Worm (Caenorhabditis elegans) whole organism, late embryonic: Measurements from ENCODE around the gene hda-11.

Experiments used
- C38D4.7 ChIP-seq: fragments of 200-800 bp; sonication (Bioruptor generic); optimal IDR thresholded peaks from 2 replicates; lab custom pipeline; 2018; ENCODE audit warnings: mild to moderate bottlenecking, missing genetic modification characterization, moderate library complexity, missing compliant biosample characterization
- ceh-30 ChIP-seq: fragments of 150-350 bp; optimal IDR thresholded peaks from 2 replicates; lab custom pipeline; 2014; ENCODE audit warnings: missing biosample characterization, missing genetic modification characterization
- ceh-34 ChIP-seq: sonication (generic microtip); optimal IDR thresholded peaks from 2 replicates; lab custom pipeline; 2016; ENCODE audit warnings: mild to moderate bottlenecking, missing genetic modification characterization, missing compliant biosample characterization
- elt-4 ChIP-seq: sonication (generic microtip); optimal IDR thresholded peaks from 2 replicates; lab custom pipeline; 2016; ENCODE audit warnings: missing genetic modification characterization, missing compliant biosample characterization
- fkh-10 ChIP-seq: fragments of 150-350 bp; optimal IDR thresholded peaks from 2 replicates; lab custom pipeline; 2014; ENCODE audit warnings: missing biosample characterization, missing genetic modification reagents, missing genetic modification characterization
- lim-6 ChIP-seq: sonication (generic microtip); optimal IDR thresholded peaks from 2 replicates; lab custom pipeline; 2016; ENCODE audit warnings: missing genetic modification characterization, missing compliant biosample characterization
- mec-3 ChIP-seq: sonication (generic microtip); optimal IDR thresholded peaks from 2 replicates; lab custom pipeline; 2016; ENCODE audit warnings: borderline replicate concordance, missing genetic modification characterization, missing compliant biosample characterization
- npax-4 ChIP-seq: sonication (generic microtip); optimal IDR thresholded peaks from 2 replicates; lab custom pipeline; 2016; ENCODE audit warnings: missing genetic modification characterization, missing compliant biosample characterization
- rnt-1 ChIP-seq: sonication (generic microtip); optimal IDR thresholded peaks from 2 replicates; lab custom pipeline; 2016; ENCODE audit warnings: missing genetic modification characterization, missing compliant biosample characterization

DNA sequence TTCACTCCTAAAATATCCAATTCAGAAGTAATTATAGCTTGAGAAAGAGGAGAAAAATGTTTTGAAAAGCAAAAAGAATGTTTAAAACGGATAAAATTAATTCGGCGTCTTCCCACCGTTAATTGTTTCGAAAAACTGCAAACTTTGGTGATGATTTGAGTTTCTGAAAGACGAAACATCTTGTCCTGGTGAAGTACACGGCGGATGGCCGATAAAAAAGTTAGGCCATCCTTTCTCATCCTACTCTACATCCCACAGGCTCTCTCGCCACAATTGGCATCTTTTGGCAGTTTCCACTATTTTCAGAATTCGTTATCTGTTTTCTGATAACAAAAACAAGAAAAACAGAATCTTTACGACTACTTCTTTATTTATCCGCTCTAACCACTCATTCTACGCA is at the start of gene hda-11, which contains the start of gene C35A5.8:
- peak; percentile 60 for TF ChIP-seq rnt-1 (tag; lab: Kevin White, UChicago)
- TF ChIP-seq elt-4 (tag; lab: Kevin White, UChicago) = no peak
- TF ChIP-seq ceh-30 (tag; lab: Kevin White, UChicago) = no peak
- TF ChIP-seq npax-4 (tag; lab: Kevin White, UChicago) = no peak
- TF ChIP-seq mec-3 (tag; lab: Kevin White, UChicago) = peak; percentile 84
- TF ChIP-seq fkh-10 = no peak
- TF ChIP-seq ceh-34 = peak; percentile 48
- TF ChIP-seq lim-6 (tag; lab: Kevin White, UChicago) = peak; percentile 63
- no peak for TF ChIP-seq C38D4.7 (GFP tag; lab: Kevin White, UChicago)
